Fruit fly (Drosophila melanogaster): ENCODE data around the gene Sirup.
A peak's percentile ranks its signal among the peaks of the same experiment; 100 is the strongest.

DNA sequence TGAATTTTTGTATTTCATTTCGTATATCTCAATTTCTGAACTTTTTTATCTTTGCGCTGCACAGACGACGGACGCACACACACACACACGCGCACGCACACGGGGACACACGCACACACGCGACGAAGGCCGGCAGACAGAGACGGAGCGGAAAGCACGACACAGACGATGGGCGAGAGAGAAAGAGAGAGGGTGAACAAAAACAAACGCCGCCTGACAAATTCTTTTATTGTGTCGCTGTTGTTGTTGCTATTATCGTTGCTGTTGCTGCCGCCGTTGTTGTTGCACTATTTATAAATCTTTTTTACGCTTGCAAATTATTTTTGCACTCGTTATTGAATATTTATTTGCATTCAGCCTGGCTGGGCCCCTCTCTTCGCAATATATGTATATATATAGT is 21.9 kb upstream of the Sirup start:
- no peak for TF ChIP-seq woc (GFP tag; optimal IDR thresholded peaks at IDR 0.05)
- peak; percentile 32 for TF ChIP-seq psq (GFP tag; optimal IDR thresholded peaks at IDR 0.05)
- TF ChIP-seq dl (GFP tag; optimal IDR thresholded peaks at IDR 0.05; ENCODE audit: insufficient read depth in 1 of 2, partially characterized antibody in 2 of 2): peak in 1 of 2 experiments; percentile 30
- no peak for TF ChIP-seq dmrt93B (GFP tag; optimal IDR thresholded peaks at IDR 0.05)
- TF ChIP-seq jim (GFP tag; optimal IDR thresholded peaks at IDR 0.05): no peak

Measured in whole organism, wandering third instar larva.